Worm (Caenorhabditis elegans) whole organism, L4 larva: ENCODE measurements around the gene C06E7.4.

Source experiments
- ceh-62 ChIP-seq: sonication (generic microtip); optimal IDR thresholded peaks from 2 replicates; lab custom pipeline; 2017; ENCODE audit warnings: missing biosample characterization, missing genetic modification characterization
- ctbp-1 ChIP-seq: fragments of 200-800 bp; sonication (Bioruptor generic); IDR thresholded peaks from 2 replicates; pipeline ENCODE4 v1.3.6; 2022; ENCODE audit warnings: missing genetic modification reagents, missing genetic modification characterization, missing compliant biosample characterization
- fos-1 ChIP-seq: fragments of 150-350 bp; optimal IDR thresholded peaks from 2 replicates; lab custom pipeline; 2014; ENCODE audit warnings: missing biosample characterization, missing genetic modification characterization
- madf-9 ChIP-seq: fragments of 200-800 bp; sonication (Bioruptor generic); conservative IDR thresholded peaks from 2 replicates; pipeline ENCODE4 v1.3.6; 2022; ENCODE audit warnings: missing genetic modification reagents, missing genetic modification characterization, missing compliant biosample characterization
- nhr-42 ChIP-seq: fragments of 200-800 bp; sonication (Bioruptor generic); IDR thresholded peaks from 2 replicates; pipeline ENCODE4 v1.3.6; 2022; ENCODE audit warnings: missing genetic modification characterization, missing compliant biosample characterization
- nhr-77 ChIP-seq: fragments of 150-350 bp; optimal IDR thresholded peaks from 2 replicates; lab custom pipeline; 2014; ENCODE audit warnings: missing biosample characterization, missing genetic modification characterization
- pqm-1 ChIP-seq: sonication (generic microtip); optimal IDR thresholded peaks from 2 replicates; lab custom pipeline; 2017; ENCODE audit warnings: missing biosample characterization, missing genetic modification characterization

ce11 chrIV:5834182-5834581, 25.6 kb downstream of the C06E7.4 start:
- TF ChIP-seq ceh-62 (tag; lab: Kevin White, UChicago) (no peak), nhr-77 (tag; lab: Kevin White, UChicago) (no peak), pqm-1 (tag; lab: Kevin White, UChicago) (no peak), nhr-42 (no peak), fos-1 (tag; lab: Kevin White, UChicago) (no peak), madf-9 (GFP tag; lab: Robert Waterston, UW) (no peak), ctbp-1 (GFP tag; lab: Robert Waterston, UW) (no peak)
